Fruit fly (Drosophila melanogaster) whole organism, embryonic: ENCODE measurements around the gene Obp19b.
A peak's percentile ranks its signal among the peaks of the same experiment; 100 is the strongest.

Experiments
- Ada2b ChIP-seq: fragments of 200-800 bp; sonication (Bioruptor generic); IDR thresholded peaks from 2 replicates; pipeline ENCODE4 v1.3.6; 2022; ENCODE audit warnings: missing biosample characterization, missing genetic modification characterization
- Antp ChIP-seq: fragments of 200-800 bp; sonication (Bioruptor generic); optimal IDR thresholded peaks from 3 replicates; lab custom pipeline; 2016; ENCODE audit warnings: missing biosample characterization, missing genetic modification characterization
- Bgb ChIP-seq: fragments of 200-800 bp; sonication (Bioruptor generic); IDR thresholded peaks from 2 replicates; pipeline ENCODE4 v1.3.6; 2022; ENCODE audit warnings: missing biosample characterization, missing genetic modification characterization; ENCODE audit not compliant: partially characterized antibody
- CG10321 ChIP-seq: fragments of 200-800 bp; sonication (Bioruptor generic); IDR thresholded peaks from 2 replicates; pipeline ENCODE4 v1.3.6; 2022; ENCODE audit warnings: missing biosample characterization, missing genetic modification characterization
- CG10979 ChIP-seq: fragments of 200-800 bp; sonication (Bioruptor generic); optimal IDR thresholded peaks from 2 replicates; lab custom pipeline; 2018; ENCODE audit warnings: missing biosample characterization, mild to moderate bottlenecking, missing genetic modification characterization, moderate library complexity
- CG15269 ChIP-seq: fragments of 200-800 bp; sonication (Bioruptor generic); optimal IDR thresholded peaks from 2 replicates; lab custom pipeline; 2018; ENCODE audit warnings: missing biosample characterization, mild to moderate bottlenecking, missing genetic modification characterization, moderate library complexity
- CG1529 ChIP-seq: fragments of 200-800 bp; sonication (Bioruptor generic); optimal IDR thresholded peaks from 3 replicates; lab custom pipeline; 2018; ENCODE audit warnings: missing biosample characterization, missing genetic modification characterization
- CG17912 ChIP-seq: fragments of 200-800 bp; sonication (Bioruptor generic); optimal IDR thresholded peaks from 2 replicates; lab custom pipeline; 2018; ENCODE audit warnings: missing biosample characterization, mild to moderate bottlenecking, missing genetic modification characterization
- CG18011 ChIP-seq: fragments of 200-800 bp; sonication (Bioruptor generic); optimal IDR thresholded peaks from 2 replicates; lab custom pipeline; 2017; ENCODE audit warnings: missing biosample characterization, missing genetic modification characterization, mild to moderate bottlenecking, moderate library complexity, missing genotype
- CG18764 ChIP-seq: fragments of 200-800 bp; sonication (Bioruptor generic); optimal IDR thresholded peaks from 3 replicates; lab custom pipeline; 2016; ENCODE audit warnings: missing biosample characterization, missing genetic modification characterization
- CG2875 ChIP-seq: fragments of 200-800 bp; sonication (Bioruptor generic); optimal IDR thresholded peaks from 2 replicates; lab custom pipeline; 2017; ENCODE audit warnings: missing biosample characterization, mild to moderate bottlenecking, missing genetic modification characterization, missing genetic modification reagents
- CG31365 ChIP-seq: fragments of 200-800 bp; sonication (Bioruptor generic); optimal IDR thresholded peaks from 2 replicates; lab custom pipeline; 2018; ENCODE audit warnings: missing biosample characterization, mild to moderate bottlenecking, missing genetic modification characterization
- CG3281 ChIP-seq: fragments of 200-800 bp; sonication (Bioruptor generic); optimal IDR thresholded peaks from 3 replicates; lab custom pipeline; 2017; ENCODE audit warnings: missing biosample characterization, mild to moderate bottlenecking, missing genetic modification characterization
- CG3995 ChIP-seq: fragments of 200-800 bp; sonication (Bioruptor generic); optimal IDR thresholded peaks from 3 replicates; lab custom pipeline; 2016; ENCODE audit warnings: missing biosample characterization, missing genetic modification characterization
- CG6683 ChIP-seq: fragments of 200-800 bp; sonication (Bioruptor generic); optimal IDR thresholded peaks from 2 replicates; lab custom pipeline; 2017; ENCODE audit warnings: missing biosample characterization, mild to moderate bottlenecking, missing genetic modification characterization, missing genetic modification reagents
- CG7357 ChIP-seq: fragments of 200-800 bp; sonication (Bioruptor generic); IDR thresholded peaks from 3 replicates; pipeline ENCODE4 v1.3.6; 2022; ENCODE audit warnings: missing biosample characterization, missing genetic modification characterization
- CG9215 ChIP-seq: fragments of 200-800 bp; sonication (Bioruptor generic); IDR thresholded peaks from 2 replicates; pipeline ENCODE4 v1.3.6; 2022; ENCODE audit warnings: missing biosample characterization, missing genetic modification characterization
- CG9797 ChIP-seq: fragments of 200-800 bp; sonication (Bioruptor generic); optimal IDR thresholded peaks from 3 replicates; lab custom pipeline; 2018; ENCODE audit warnings: missing biosample characterization, mild to moderate bottlenecking, missing genetic modification characterization
- CTCF ChIP-seq: fragments of 200-800 bp; sonication (Bioruptor generic); optimal IDR thresholded peaks from 2 replicates; lab custom pipeline; 2017; ENCODE audit warnings: missing biosample characterization, mild to moderate bottlenecking, missing genetic modification characterization, moderate library complexity
- Eip74EF ChIP-seq, 2 experiments: fragments of 200-800 bp in 1 of 2; fragments of >200 bp in 1 of 2; sonication (Bioruptor generic) in 1 of 2; optimal IDR thresholded peaks; 2 replicates each; lab custom pipeline; 2017 to 2019; ENCODE audit warnings: missing biosample characterization in 2 of 2, missing genetic modification characterization in 2 of 2, mild to moderate bottlenecking in 1 of 2, moderate library complexity in 1 of 2
- Ets65A ChIP-seq: fragments of 200-800 bp; sonication (Bioruptor generic); peaks from one replicate; lab custom pipeline; 2016; ENCODE audit warnings: missing biosample characterization, missing genetic modification characterization
- Mes4 ChIP-seq: fragments of 200-800 bp; sonication (Bioruptor generic); optimal IDR thresholded peaks from 2 replicates; lab custom pipeline; 2016; ENCODE audit warnings: missing biosample characterization, missing genetic modification characterization
- Mrtf ChIP-seq: fragments of 200-800 bp; sonication (Bioruptor generic); IDR thresholded peaks from 3 replicates; pipeline ENCODE4 v1.3.6; 2022; ENCODE audit warnings: missing biosample characterization, missing genetic modification characterization
- NFAT ChIP-seq: fragments of 200-800 bp; sonication (Bioruptor generic); IDR thresholded peaks from 2 replicates; pipeline ENCODE4 v1.3.6; 2022; ENCODE audit warnings: missing biosample characterization, missing genetic modification characterization
- Side ChIP-seq: fragments of 200-800 bp; sonication (Bioruptor generic); optimal IDR thresholded peaks from 2 replicates; lab custom pipeline; 2016; ENCODE audit warnings: missing biosample characterization, missing genetic modification characterization
- Spps ChIP-seq: fragments of 200-800 bp; sonication (Bioruptor generic); optimal IDR thresholded peaks from 2 replicates; lab custom pipeline; 2018; ENCODE audit warnings: missing biosample characterization, mild to moderate bottlenecking, missing genetic modification characterization
- Trl ChIP-seq, 3 experiments: fragments of >200 bp in 2 of 3; fragments of 200-800 bp in 1 of 3; sonication (Bioruptor generic) in 1 of 3; optimal IDR thresholded peaks; 2 replicates in 1 of 3; 3 replicates in 2 of 3; lab custom pipeline; 2016 to 2017; ENCODE audit warnings: missing biosample characterization in 1 of 3, missing genetic modification characterization in 1 of 3
- az2 ChIP-seq: fragments of 200-800 bp; sonication (Bioruptor generic); optimal IDR thresholded peaks from 3 replicates; lab custom pipeline; 2016; ENCODE audit warnings: missing biosample characterization, missing genetic modification characterization
- bbx ChIP-seq: fragments of 200-800 bp; sonication (Bioruptor generic); IDR thresholded peaks from 2 replicates; pipeline ENCODE4 v1.3.6; 2022; ENCODE audit warnings: missing biosample characterization, missing genetic modification characterization; ENCODE audit not compliant: partially characterized antibody
- chif ChIP-seq, 2 experiments: fragments of 200-800 bp; sonication (Bioruptor generic); optimal IDR thresholded peaks; 3 replicates each; lab custom pipeline; 2016; ENCODE audit warnings: missing biosample characterization in 2 of 2, missing genetic modification characterization in 2 of 2
- dan ChIP-seq: fragments of 200-800 bp; sonication (Bioruptor generic); IDR thresholded peaks from 2 replicates; pipeline ENCODE4 v1.3.6; 2022; ENCODE audit warnings: missing biosample characterization, missing genetic modification characterization
- gsb ChIP-seq: fragments of 200-800 bp; sonication (Bioruptor generic); IDR thresholded peaks from 2 replicates; pipeline ENCODE4 v1.3.6; 2022; ENCODE audit warnings: missing biosample characterization, missing genetic modification characterization
- h ChIP-seq: fragments of >200 bp; optimal IDR thresholded peaks from 2 replicates; lab custom pipeline; 2017
- lmd ChIP-seq: fragments of 200-800 bp; sonication (Bioruptor generic); IDR thresholded peaks from 2 replicates; pipeline ENCODE4 v1.3.6; 2022; ENCODE audit warnings: missing biosample characterization, missing genetic modification characterization
- lov ChIP-seq, 2 experiments: fragments of 200-800 bp in 1 of 2; fragments of >200 bp in 1 of 2; sonication (Bioruptor generic) in 1 of 2; IDR thresholded peaks in 1 of 2; optimal IDR thresholded peaks in 1 of 2; 2 replicates in 1 of 2; 3 replicates in 1 of 2; pipeline versions ENCODE4 v1.3.6 to Lab custom; 2017 to 2022; ENCODE audit warnings: missing biosample characterization in 1 of 2, missing genetic modification characterization in 1 of 2
- nerfin-2 ChIP-seq: fragments of 200-800 bp; sonication (Bioruptor generic); IDR thresholded peaks from 2 replicates; pipeline ENCODE4 v1.3.6; 2022; ENCODE audit warnings: missing biosample characterization, missing genetic modification characterization; ENCODE audit not compliant: partially characterized antibody
- nom ChIP-seq: fragments of 200-800 bp; sonication (Bioruptor generic); optimal IDR thresholded peaks from 2 replicates; lab custom pipeline; 2017; ENCODE audit warnings: missing biosample characterization, missing genetic modification characterization, mild to moderate bottlenecking, moderate library complexity, missing genetic modification reagents
- org-1 ChIP-seq: fragments of 200-800 bp; sonication (Bioruptor generic); optimal IDR thresholded peaks from 2 replicates; lab custom pipeline; 2017; ENCODE audit warnings: missing biosample characterization, missing genetic modification characterization
- pan ChIP-seq, 4 experiments: fragments of >200 bp in 3 of 4; fragments of 200-800 bp in 1 of 4; sonication (Bioruptor generic) in 1 of 4; optimal IDR thresholded peaks in 3 of 4; IDR thresholded peaks in 1 of 4; 2 replicates each; pipeline versions ENCODE4 v1.3.6 to Lab custom; 2017 to 2022; ENCODE audit warnings: missing biosample characterization in 2 of 4, missing genetic modification characterization in 2 of 4, mixed read lengths in 1 of 4
- prd ChIP-seq, 3 experiments: fragments of >200 bp in 2 of 3; fragments of 200-800 bp in 1 of 3; sonication (Bioruptor generic) in 1 of 3; optimal IDR thresholded peaks in 2 of 3; IDR thresholded peaks in 1 of 3; 2 replicates in 2 of 3; 3 replicates in 1 of 3; pipeline versions ENCODE4 v1.3.6 to Lab custom; 2017 to 2022; ENCODE audit warnings: missing biosample characterization in 1 of 3, missing genetic modification characterization in 1 of 3
- scrt ChIP-seq: fragments of 200-800 bp; sonication (Bioruptor generic); optimal IDR thresholded peaks from 2 replicates; lab custom pipeline; 2018; ENCODE audit warnings: missing biosample characterization, mild to moderate bottlenecking, missing genetic modification characterization, moderate library complexity
- shn ChIP-seq: fragments of 200-800 bp; sonication (Bioruptor generic); optimal IDR thresholded peaks from 3 replicates; lab custom pipeline; 2016; ENCODE audit warnings: missing biosample characterization, missing genetic modification characterization
- slp2 ChIP-seq: fragments of 200-800 bp; sonication (Bioruptor generic); optimal IDR thresholded peaks from 2 replicates; lab custom pipeline; 2016; ENCODE audit warnings: missing biosample characterization, missing genetic modification characterization
- twi ChIP-seq: fragments of 200-800 bp; optimal IDR thresholded peaks from 2 replicates; lab custom pipeline; 2019; ENCODE audit warnings: missing biosample characterization, mild to moderate bottlenecking, missing genetic modification characterization, moderate library complexity
- tx ChIP-seq: fragments of 200-800 bp; sonication (Bioruptor generic); optimal IDR thresholded peaks from 2 replicates; lab custom pipeline; 2016; ENCODE audit warnings: missing biosample characterization, missing genetic modification characterization
- unc-4 ChIP-seq: fragments of 200-800 bp; sonication (Bioruptor generic); IDR thresholded peaks from 2 replicates; pipeline ENCODE4 v1.3.6; 2022; ENCODE audit warnings: missing biosample characterization, missing genetic modification characterization; ENCODE audit not compliant: partially characterized antibody
- vvl ChIP-seq: fragments of 200-800 bp; sonication (Bioruptor generic); IDR thresholded peaks from 2 replicates; pipeline ENCODE4 v1.3.6; 2022; ENCODE audit warnings: missing biosample characterization, missing genetic modification characterization
- z ChIP-seq: fragments of 200-800 bp; sonication (Bioruptor generic); IDR thresholded peaks from 3 replicates; pipeline ENCODE4 v1.3.6; 2022; ENCODE audit warnings: missing biosample characterization, missing genetic modification characterization

Gene Obp19b

DNA sequence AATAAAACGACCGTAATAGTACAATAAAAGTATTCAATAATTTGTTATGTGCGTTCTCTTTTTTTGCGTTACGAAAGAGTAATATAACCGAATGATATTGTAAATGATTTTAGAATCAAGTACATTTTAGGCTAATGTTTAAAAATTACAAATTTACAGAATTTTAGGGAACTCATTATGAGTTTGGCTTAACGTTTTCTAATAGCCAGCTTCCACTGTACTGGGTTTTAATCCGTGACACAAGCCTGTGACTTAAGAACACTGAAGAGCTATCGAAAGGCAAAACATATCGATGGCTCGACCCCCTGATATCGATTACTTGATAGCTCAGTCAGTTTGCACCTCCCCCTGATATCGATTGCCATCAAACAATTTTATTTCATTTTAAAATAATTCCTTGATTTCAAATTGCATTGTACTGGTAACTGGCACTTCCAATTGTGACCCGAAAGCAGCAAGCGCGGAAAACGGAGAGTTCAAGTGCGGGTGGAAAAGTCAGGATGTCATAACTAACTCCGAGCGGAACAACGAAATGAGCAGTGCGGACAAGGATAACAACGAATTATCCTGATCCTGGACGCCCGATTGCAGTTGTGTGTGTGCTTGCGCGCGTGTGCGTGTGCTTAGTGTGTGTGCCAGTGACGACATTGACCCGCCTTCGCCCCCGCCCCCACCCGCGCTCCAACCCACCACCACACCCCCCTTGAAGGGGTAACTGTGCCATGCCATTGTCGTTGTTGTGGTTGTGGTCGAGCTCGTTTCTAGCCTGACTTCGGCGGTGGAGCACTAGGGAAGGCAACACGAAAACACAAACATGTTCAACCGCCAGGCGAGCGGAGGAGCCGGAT is 22.2 kb upstream of the Obp19b start, which contains the start of gene HERC2 (continued):
- no peak for TF ChIP-seq Spps (tag; lab: Kevin White, UChicago)
- no peak for TF ChIP-seq z (GFP tag; lab: Robert Waterston, UW)
- peak; percentile 69 for TF ChIP-seq Antp (GFP tag; lab: Kevin White, UChicago)
- peak; percentile 77 for TF ChIP-seq unc-4 (GFP tag; lab: Robert Waterston, UW)
- no peak for TF ChIP-seq CG6683
- TF ChIP-seq org-1 (GFP tag; lab: Kevin White, UChicago) = no peak
- TF ChIP-seq CG31365 = no peak
- no peak for TF ChIP-seq CG2875 (GFP tag; lab: Kevin White, UChicago)
- peak; percentile 44 for TF ChIP-seq Side (GFP tag; lab: Kevin White, UChicago)
- no peak for TF ChIP-seq lov (optimal IDR thresholded peaks at IDR 0.05; lab: Kevin White, UChicago)
- no peak for TF ChIP-seq lov (GFP tag; IDR thresholded peaks at IDR 0.05; lab: Robert Waterston, UW)
- no peak for TF ChIP-seq CG3281 (GFP tag; lab: Kevin White, UChicago)
- peak; percentile 81 for TF ChIP-seq NFAT
- TF ChIP-seq CG15269 (tag; lab: Kevin White, UChicago) = no peak
- TF ChIP-seq vvl (GFP tag; lab: Robert Waterston, UW) = peak; percentile 66
- no peak for TF ChIP-seq CG17912 (GFP tag; lab: Kevin White, UChicago)
- TF ChIP-seq CG7357 (GFP tag; lab: Robert Waterston, UW) = peak; percentile 69
- no peak for TF ChIP-seq CG18764 (GFP tag; lab: Kevin White, UChicago)
- peak; percentile 41; the same call in 1 of the 2 replicates for TF ChIP-seq lmd (GFP tag; lab: Robert Waterston, UW)
- no peak for TF ChIP-seq az2
- TF ChIP-seq CG9797 (GFP tag; lab: Kevin White, UChicago) = no peak
- TF ChIP-seq tx = peak; percentile 15
- peak; percentile 97 for TF ChIP-seq CG3995 (GFP tag; lab: Kevin White, UChicago)
- TF ChIP-seq scrt = no peak
- TF ChIP-seq nom (GFP tag; lab: Kevin White, UChicago) = no peak
- no peak for TF ChIP-seq pan (optimal IDR thresholded peaks at IDR 0.05; lab: Kevin White, UChicago)
- peak in 1 of 2 experiments; percentile 56 for TF ChIP-seq pan (GFP tag; optimal IDR thresholded peaks at IDR 0.05 in 1 of 2, IDR thresholded peaks at IDR 0.05 in 1 of 2)
- peak; percentile 94 for TF ChIP-seq Bgb (GFP tag; lab: Robert Waterston, UW)
- TF ChIP-seq Mrtf (GFP tag; lab: Robert Waterston, UW) = no peak
- TF ChIP-seq CG10321 = no peak
- TF ChIP-seq gsb (GFP tag; lab: Robert Waterston, UW) = no peak
- peak; percentile 43 for TF ChIP-seq slp2 (GFP tag; lab: Kevin White, UChicago)
- peak; percentile 37 for TF ChIP-seq shn (GFP tag; lab: Kevin White, UChicago)
- TF ChIP-seq h (lab: Kevin White, UChicago) = no peak
- TF ChIP-seq CG1529 = no peak
- no peak for TF ChIP-seq Eip74EF (GFP tag; optimal IDR thresholded peaks at IDR 0.05; lab: Kevin White, UChicago)
- peak; percentile 8 for TF ChIP-seq Mes4 (GFP tag; lab: Kevin White, UChicago)
- peak; percentile 53; the same call in 1 of the 2 replicates for TF ChIP-seq Ada2b (GFP tag; lab: Robert Waterston, UW)
- TF ChIP-seq Ets65A = peak; percentile 93
- TF ChIP-seq nerfin-2 (GFP tag; lab: Robert Waterston, UW) = peak; percentile 92
- TF ChIP-seq CTCF (GFP tag; lab: Kevin White, UChicago) = no peak
- no peak for TF ChIP-seq prd (optimal IDR thresholded peaks at IDR 0.05; lab: Kevin White, UChicago)
- peak; percentile 77 for TF ChIP-seq prd (GFP tag; IDR thresholded peaks at IDR 0.05; lab: Robert Waterston, UW)
- TF ChIP-seq twi (tag; lab: Kevin White, UChicago) = no peak
- peak in 1 of 2 experiments; percentile 64 for TF ChIP-seq chif (GFP tag; optimal IDR thresholded peaks at IDR 0.05; lab: Kevin White, UChicago)
- no peak for TF ChIP-seq Trl (optimal IDR thresholded peaks at IDR 0.05; lab: Kevin White, UChicago)
- TF ChIP-seq Trl (GFP tag; optimal IDR thresholded peaks at IDR 0.05; lab: Kevin White, UChicago) = peak; percentile 23
- TF ChIP-seq CG10979 (tag; lab: Kevin White, UChicago) = no peak
- no peak for TF ChIP-seq dan (GFP tag; lab: Robert Waterston, UW)
- TF ChIP-seq bbx (GFP tag; lab: Robert Waterston, UW) = peak; percentile 94
- TF ChIP-seq CG9215 (GFP tag; lab: Robert Waterston, UW) = peak; percentile 70
- TF ChIP-seq CG18011 = peak; percentile 36
